Worm (Caenorhabditis elegans) whole organism, early embryonic: ENCODE data around the gene lsm-5.

Source experiments
- B0310.2 ChIP-seq: sonication (generic microtip); optimal IDR thresholded peaks from 2 replicates; lab custom pipeline; 2016; ENCODE audit warnings: mild to moderate bottlenecking, missing genetic modification characterization, missing compliant biosample characterization
- F13C5.2 ChIP-seq: sonication (generic microtip); optimal IDR thresholded peaks from 2 replicates; lab custom pipeline; 2017; ENCODE audit warnings: mild to moderate bottlenecking, missing genetic modification characterization, inconsistent platforms, missing compliant biosample characterization
- aly-1 ChIP-seq: sonication (generic microtip); optimal IDR thresholded peaks from 2 replicates; lab custom pipeline; 2016; ENCODE audit warnings: missing genetic modification characterization, missing compliant biosample characterization
- ama-1 ChIP-seq: fragments of 150-350 bp; optimal IDR thresholded peaks from 2 replicates; lab custom pipeline; 2014
- ceh-13 ChIP-seq: fragments of 200-800 bp; sonication (Bioruptor generic); optimal IDR thresholded peaks from 2 replicates; lab custom pipeline; 2018; ENCODE audit warnings: mild to moderate bottlenecking, missing genetic modification characterization, missing compliant biosample characterization
- ceh-36 ChIP-seq: sonication (generic microtip); optimal IDR thresholded peaks from 2 replicates; lab custom pipeline; 2016; ENCODE audit warnings: missing genetic modification characterization, inconsistent platforms, missing compliant biosample characterization
- ets-7 ChIP-seq: sonication (generic microtip); optimal IDR thresholded peaks from 2 replicates; lab custom pipeline; 2016; ENCODE audit warnings: missing genotype, missing genetic modification characterization, missing compliant biosample characterization
- flt-1 ChIP-seq: fragments of 200-800 bp; sonication (Bioruptor generic); IDR thresholded peaks from 2 replicates; pipeline ENCODE4 v1.3.6; 2022; ENCODE audit warnings: missing genetic modification characterization, missing compliant biosample characterization
- hmbx-1 ChIP-seq: sonication (generic microtip); optimal IDR thresholded peaks from 2 replicates; lab custom pipeline; 2016; ENCODE audit warnings: mild to moderate bottlenecking, missing genetic modification characterization, missing compliant biosample characterization
- hmg-4 ChIP-seq: fragments of 200-800 bp; sonication (Bioruptor generic); optimal IDR thresholded peaks from 2 replicates; lab custom pipeline; 2018; ENCODE audit warnings: mild to moderate bottlenecking, missing genetic modification characterization, missing compliant biosample characterization
- hnd-1 ChIP-seq: sonication (generic microtip); optimal IDR thresholded peaks from 2 replicates; lab custom pipeline; 2016; ENCODE audit warnings: missing genetic modification characterization, missing compliant biosample characterization
- pes-1 ChIP-seq: fragments of 200-800 bp; sonication (Bioruptor generic); IDR thresholded peaks from 2 replicates; pipeline ENCODE4 v1.3.6; 2022; ENCODE audit warnings: missing genetic modification reagents, missing genetic modification characterization, missing compliant biosample characterization
- scrt-1 ChIP-seq: fragments of 200-800 bp; sonication (Bioruptor generic); IDR thresholded peaks from 2 replicates; pipeline ENCODE4 v1.3.6; 2022; ENCODE audit warnings: missing genetic modification characterization, missing compliant biosample characterization
- sea-1 ChIP-seq: fragments of 200-800 bp; sonication (Bioruptor generic); conservative IDR thresholded peaks from 2 replicates; pipeline ENCODE4 v1.3.6; 2022; ENCODE audit warnings: missing genetic modification characterization, missing compliant biosample characterization
- tbx-11 ChIP-seq: fragments of 200-800 bp; sonication (Bioruptor generic); IDR thresholded peaks from 2 replicates; pipeline ENCODE4 v1.3.6; 2022; ENCODE audit warnings: missing genetic modification characterization, missing compliant biosample characterization
- tbx-37 ChIP-seq: fragments of 200-800 bp; sonication (Bioruptor generic); conservative IDR thresholded peaks from 2 replicates; pipeline ENCODE4 v1.3.6; 2022; ENCODE audit warnings: missing genetic modification reagents, missing genetic modification characterization, missing compliant biosample characterization
- tra-4 ChIP-seq: sonication (generic microtip); optimal IDR thresholded peaks from 2 replicates; lab custom pipeline; 2017; ENCODE audit warnings: missing genetic modification characterization, missing compliant biosample characterization

lsm-5 gene

DNA sequence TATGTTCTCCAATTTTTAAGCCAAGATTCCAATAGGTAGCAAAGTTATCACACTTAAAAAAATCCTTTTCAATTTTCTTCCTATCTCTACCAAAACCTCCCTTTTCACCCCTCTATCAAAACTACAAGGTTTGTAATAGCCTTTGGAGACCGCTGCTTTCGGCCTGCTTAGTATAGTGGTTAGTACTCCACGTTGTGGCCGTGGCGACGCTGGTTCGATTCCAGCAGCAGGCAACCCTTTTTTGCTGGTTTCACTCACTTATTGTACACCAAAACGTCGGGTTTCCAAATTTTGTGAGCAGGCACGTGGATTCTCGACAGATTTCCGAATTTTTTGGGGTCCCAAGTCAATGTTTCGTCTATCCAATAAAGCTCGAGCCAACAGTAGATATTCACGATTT, 16.3 kb upstream of the lsm-5 start:
- peak; percentile 35 for TF ChIP-seq hmg-4
- TF ChIP-seq ama-1 (lab: Kevin White, UChicago), result no peak
- TF ChIP-seq flt-1 (GFP tag; lab: Robert Waterston, UW), result peak; percentile 65
- no peak for TF ChIP-seq ets-7
- TF ChIP-seq scrt-1 (GFP tag; lab: Robert Waterston, UW), result 0 out of 2 replicates have a peak, but pooled peaks have one; percentile 39
- no peak for TF ChIP-seq tra-4 (tag; lab: Kevin White, UChicago)
- peak; percentile 41 for TF ChIP-seq hnd-1 (tag; lab: Kevin White, UChicago)
- TF ChIP-seq pes-1, result peak; percentile 76
- TF ChIP-seq tbx-11, result peak; percentile 67
- TF ChIP-seq hmbx-1, result no peak
- peak; percentile 17 for TF ChIP-seq ceh-13 (GFP tag; lab: Kevin White, UChicago)
- TF ChIP-seq ceh-36 (tag; lab: Kevin White, UChicago), result peak; percentile 46
- TF ChIP-seq F13C5.2, result peak; percentile 15
- TF ChIP-seq sea-1 (GFP tag; lab: Robert Waterston, UW), result no peak
- TF ChIP-seq tbx-37, result peak; percentile 45; the same call in 1 of the 2 replicates
- no peak for TF ChIP-seq aly-1 (tag; lab: Kevin White, UChicago)
- TF ChIP-seq B0310.2 (tag; lab: Kevin White, UChicago), result no peak

- TF ChIP-seq aly-1 (tag; lab: Kevin White, UChicago), result no peak
- TF ChIP-seq hmbx-1, result no peak
- no peak for TF ChIP-seq ets-7
- no peak for TF ChIP-seq ama-1 (lab: Kevin White, UChicago)
- TF ChIP-seq B0310.2 (tag; lab: Kevin White, UChicago), result no peak
- TF ChIP-seq scrt-1 (GFP tag; lab: Robert Waterston, UW), result no peak
- TF ChIP-seq tbx-11, result no peak
- TF ChIP-seq tbx-37, result no peak
- TF ChIP-seq tra-4 (tag; lab: Kevin White, UChicago), result no peak
- TF ChIP-seq ceh-13 (GFP tag; lab: Kevin White, UChicago), result no peak
- no peak for TF ChIP-seq F13C5.2
- no peak for TF ChIP-seq ceh-36 (tag; lab: Kevin White, UChicago)
- no peak for TF ChIP-seq hmg-4
- no peak for TF ChIP-seq sea-1 (GFP tag; lab: Robert Waterston, UW)
- no peak for TF ChIP-seq hnd-1 (tag; lab: Kevin White, UChicago)
- TF ChIP-seq flt-1 (GFP tag; lab: Robert Waterston, UW), result no peak
- no peak for TF ChIP-seq pes-1
These were observed 11.1 kb upstream of the lsm-5 start, which contains the start of gene acr-18 for ce11 chrV:15559047-15559446. Gene acr-18 (minus strand): TSS chrV:15559147.

- no peak for TF ChIP-seq aly-1 (tag; lab: Kevin White, UChicago)
- TF ChIP-seq flt-1 (GFP tag; lab: Robert Waterston, UW), result no peak
- no peak for TF ChIP-seq tbx-11
- no peak for TF ChIP-seq pes-1
These were observed 10.5 kb upstream of the lsm-5 start for ce11 chrV:15559729-15560128.

ce11 chrV:15562541-15562940, 7.6 kb upstream of the lsm-5 start:
- TF ChIP-seq ceh-36 (tag; lab: Kevin White, UChicago) (no peak), hnd-1 (tag; lab: Kevin White, UChicago) (no peak), flt-1 (GFP tag; lab: Robert Waterston, UW) (no peak), ets-7 (no peak), F13C5.2 (no peak), tbx-37 (no peak), scrt-1 (GFP tag; lab: Robert Waterston, UW) (no peak), tra-4 (tag; lab: Kevin White, UChicago) (no peak), ceh-13 (GFP tag; lab: Kevin White, UChicago) (no peak)

DNA sequence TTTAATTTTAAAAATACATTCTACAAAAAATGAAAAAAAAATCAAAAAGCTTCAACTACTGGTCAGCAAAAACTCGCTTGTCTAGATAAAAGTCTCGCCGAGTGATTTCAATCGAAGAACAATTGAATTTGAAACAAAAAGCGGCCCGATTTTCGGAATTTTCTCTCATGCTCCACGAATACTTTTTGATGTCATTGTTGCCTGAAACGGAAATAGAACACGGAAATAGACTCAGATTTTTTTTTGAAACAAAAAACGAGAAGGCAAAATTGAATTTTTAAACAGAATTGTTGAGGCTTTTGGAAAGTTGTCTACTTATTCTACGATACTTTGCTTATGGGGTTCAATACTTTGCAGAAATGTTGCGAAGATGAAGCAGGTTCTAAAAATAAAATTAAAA, 6.7 kb upstream of the lsm-5 start:
- TF ChIP-seq tra-4 (tag; lab: Kevin White, UChicago), result no peak
- TF ChIP-seq scrt-1 (GFP tag; lab: Robert Waterston, UW), result no peak
- no peak for TF ChIP-seq flt-1 (GFP tag; lab: Robert Waterston, UW)
- TF ChIP-seq hnd-1 (tag; lab: Kevin White, UChicago), result no peak
- TF ChIP-seq tbx-37, result no peak
- no peak for TF ChIP-seq ama-1 (lab: Kevin White, UChicago)
- TF ChIP-seq sea-1 (GFP tag; lab: Robert Waterston, UW), result no peak
- TF ChIP-seq aly-1 (tag; lab: Kevin White, UChicago), result no peak
- TF ChIP-seq B0310.2 (tag; lab: Kevin White, UChicago), result no peak

DNA sequence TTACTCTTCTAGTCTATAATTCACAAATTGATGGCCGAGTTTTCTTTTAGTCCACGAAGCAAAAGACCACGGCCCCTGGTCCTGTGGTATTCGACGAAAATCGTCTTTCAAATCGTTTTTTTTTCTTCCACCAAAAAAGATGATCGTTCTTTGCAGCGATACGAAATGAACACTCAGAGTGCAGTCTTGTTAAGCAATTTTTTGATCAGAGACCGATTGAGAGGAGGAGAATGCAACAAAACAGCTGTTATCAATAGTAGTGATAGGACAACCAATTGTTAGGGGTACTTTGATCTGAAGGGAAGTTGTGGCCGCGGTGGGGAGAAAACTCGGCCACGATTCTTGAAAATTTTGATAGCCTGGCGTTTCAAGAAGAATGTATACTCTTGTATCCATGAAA, 6.2 kb upstream of the lsm-5 start:
- TF ChIP-seq hnd-1 (tag; lab: Kevin White, UChicago) (no peak), sea-1 (GFP tag; lab: Robert Waterston, UW) (no peak), flt-1 (GFP tag; lab: Robert Waterston, UW) (no peak), scrt-1 (GFP tag; lab: Robert Waterston, UW) (no peak), tbx-11 (no peak), ama-1 (lab: Kevin White, UChicago) (no peak), F13C5.2 (no peak), hmbx-1 (no peak), ceh-13 (GFP tag; lab: Kevin White, UChicago) (no peak)

DNA sequence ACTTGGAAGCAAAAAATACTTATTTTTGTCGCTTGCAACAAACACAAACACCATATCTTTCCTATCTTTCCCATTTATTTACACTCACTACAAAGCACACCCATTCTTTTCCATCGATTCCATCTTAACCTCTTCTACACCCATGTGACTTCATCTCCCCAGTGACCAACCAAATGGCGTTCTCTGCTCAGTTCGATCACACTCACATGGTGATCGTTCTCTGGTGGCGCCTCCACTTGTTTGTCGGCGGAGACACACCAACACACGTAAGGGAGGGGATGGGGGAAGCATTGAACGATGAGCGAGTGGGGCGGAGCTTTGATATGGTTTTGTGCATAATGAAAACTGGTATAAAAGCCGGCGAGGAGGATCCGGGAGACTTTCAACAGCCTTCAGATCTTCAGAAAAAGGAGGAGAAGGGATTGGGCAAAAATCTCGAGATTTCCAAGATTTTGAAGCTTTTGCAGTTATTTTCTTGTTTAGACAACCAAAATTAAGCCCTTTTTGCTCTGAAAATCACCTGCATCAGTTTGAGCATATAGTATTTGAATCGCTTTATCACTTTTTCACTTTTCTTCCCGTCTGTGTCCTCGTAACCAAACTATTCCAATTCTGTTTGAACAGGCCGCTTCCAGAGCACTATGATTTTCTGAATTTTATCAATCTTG, 3.5 kb upstream of the lsm-5 start:
- TF ChIP-seq F13C5.2 (no peak), hnd-1 (tag; lab: Kevin White, UChicago) (no peak), ceh-13 (GFP tag; lab: Kevin White, UChicago) (no peak), B0310.2 (tag; lab: Kevin White, UChicago) (no peak), ets-7 (no peak), ama-1 (lab: Kevin White, UChicago) (no peak), hmg-4 (no peak), scrt-1 (GFP tag; lab: Robert Waterston, UW) (no peak), pes-1 (no peak), sea-1 (GFP tag; lab: Robert Waterston, UW) (no peak), tbx-11 (no peak), aly-1 (tag; lab: Kevin White, UChicago) (no peak), tbx-37 (no peak), hmbx-1 (no peak)
